Worm (Caenorhabditis elegans) whole organism, L4 larva: ENCODE results near the gene F09E5.11.

Experiments
- F10B5.3 ChIP-seq: sonication (generic microtip); optimal IDR thresholded peaks from 2 replicates; lab custom pipeline; 2016; ENCODE audit warnings: mild to moderate bottlenecking, missing genetic modification characterization, missing compliant biosample characterization
- F49E8.2 ChIP-seq: sonication (generic microtip); optimal IDR thresholded peaks from 2 replicates; lab custom pipeline; 2016; ENCODE audit warnings: missing compliant biosample characterization, mild to moderate bottlenecking, missing genetic modification characterization, borderline replicate concordance
- R02D3.7 ChIP-seq: fragments of 150-350 bp; sonication (generic microtip); optimal IDR thresholded peaks from 3 replicates; lab custom pipeline; 2014; ENCODE audit warnings: missing biosample characterization, missing genetic modification characterization
- Y48G9A.11 ChIP-seq: fragments of 200-800 bp; sonication (Bioruptor generic); IDR thresholded peaks from 2 replicates; pipeline ENCODE4 v1.3.6; 2022; ENCODE audit warnings: missing genetic modification reagents, missing genetic modification characterization, missing compliant biosample characterization
- aha-1 ChIP-seq: fragments of 150-350 bp; peaks from one replicate; lab custom pipeline; 2014; ENCODE audit warnings: missing biosample characterization, missing genetic modification characterization
- ceh-20 ChIP-seq: fragments of 200-800 bp; sonication (Bioruptor generic); IDR thresholded peaks from 2 replicates; pipeline ENCODE4 v1.3.6; 2022; ENCODE audit warnings: missing genetic modification reagents, missing genetic modification characterization, missing compliant biosample characterization
- ceh-44 ChIP-seq: fragments of 200-800 bp; sonication (Bioruptor generic); IDR thresholded peaks from 2 replicates; pipeline ENCODE4 v1.3.6; 2022; ENCODE audit warnings: missing genetic modification reagents, missing genetic modification characterization, missing compliant biosample characterization
- daf-16 ChIP-seq, 3 experiments: sonication (generic microtip); optimal IDR thresholded peaks; 2 replicates each; lab custom pipeline; 2016 to 2017; ENCODE audit warnings: missing genetic modification characterization in 3 of 3, missing genetic modification reagents in 3 of 3, mild to moderate bottlenecking in 2 of 3, missing compliant biosample characterization in 2 of 3, missing biosample characterization in 1 of 3, moderate library complexity in 1 of 3
- dmd-9 ChIP-seq: fragments of 200-800 bp; sonication (Bioruptor generic); IDR thresholded peaks from 2 replicates; pipeline ENCODE4 v1.3.6; 2022; ENCODE audit warnings: missing genetic modification reagents, missing genetic modification characterization, missing compliant biosample characterization
- duxl-1 ChIP-seq: sonication (generic microtip); optimal IDR thresholded peaks from 2 replicates; lab custom pipeline; 2016; ENCODE audit warnings: mild to moderate bottlenecking, missing genetic modification characterization, moderate library complexity, missing compliant biosample characterization; ENCODE audit not compliant: poor library complexity
- egl-27 ChIP-seq: sonication (generic microtip); optimal IDR thresholded peaks from 3 replicates; lab custom pipeline; 2017; ENCODE audit warnings: missing biosample characterization, missing genetic modification reagents, missing genetic modification characterization
- egl-43 ChIP-seq: fragments of 200-800 bp; sonication (Bioruptor generic); IDR thresholded peaks from 2 replicates; pipeline ENCODE4 v1.3.6; 2022; ENCODE audit warnings: missing genetic modification reagents, missing genetic modification characterization, missing compliant biosample characterization
- fos-1 ChIP-seq: fragments of 150-350 bp; optimal IDR thresholded peaks from 2 replicates; lab custom pipeline; 2014; ENCODE audit warnings: missing biosample characterization, missing genetic modification characterization
- hlh-11 ChIP-seq: fragments of 200-800 bp; sonication (Bioruptor generic); optimal IDR thresholded peaks from 2 replicates; lab custom pipeline; 2018; ENCODE audit warnings: mild to moderate bottlenecking, missing genetic modification characterization, missing compliant biosample characterization
- hmg-1.1 ChIP-seq: fragments of 200-800 bp; sonication (Bioruptor generic); IDR thresholded peaks from 2 replicates; pipeline ENCODE4 v1.3.6; 2022; ENCODE audit warnings: missing genetic modification reagents, missing genetic modification characterization, missing compliant biosample characterization
- jun-1 ChIP-seq: fragments of 150-350 bp; optimal IDR thresholded peaks from 2 replicates; lab custom pipeline; 2014; ENCODE audit warnings: missing biosample characterization, missing genetic modification reagents, missing genetic modification characterization
- lin-38 ChIP-seq: fragments of 200-800 bp; sonication (Bioruptor generic); IDR thresholded peaks from 2 replicates; pipeline ENCODE4 v1.3.6; 2022; ENCODE audit warnings: missing genetic modification reagents, missing genetic modification characterization, missing compliant biosample characterization
- lsy-2 ChIP-seq, 2 experiments: fragments of 150-350 bp in 1 of 2; sonication (generic microtip) in 1 of 2; optimal IDR thresholded peaks; 2 replicates each; lab custom pipeline; 2014 to 2017; ENCODE audit warnings: missing biosample characterization in 2 of 2, missing genetic modification characterization in 2 of 2
- mes-2 ChIP-seq: sonication (generic microtip); optimal IDR thresholded peaks from 2 replicates; lab custom pipeline; 2016; ENCODE audit warnings: missing genotype, mild to moderate bottlenecking, missing genetic modification characterization, missing compliant biosample characterization; ENCODE audit not compliant: poor library complexity, severe bottlenecking
- nhr-10 ChIP-seq: fragments of 150-350 bp; optimal IDR thresholded peaks from 2 replicates; lab custom pipeline; 2014; ENCODE audit warnings: missing biosample characterization, missing genetic modification characterization
- nhr-11 ChIP-seq: fragments of 150-350 bp; optimal IDR thresholded peaks from 2 replicates; lab custom pipeline; 2014; ENCODE audit warnings: missing biosample characterization, missing genetic modification characterization
- nhr-25 ChIP-seq: sonication (generic microtip); optimal IDR thresholded peaks from 2 replicates; lab custom pipeline; 2017; ENCODE audit warnings: missing genetic modification characterization, mild to moderate bottlenecking, missing compliant biosample characterization, antibody characterized with exemption, moderate library complexity, borderline replicate concordance; ENCODE audit not compliant: insufficient read depth
- nhr-48 ChIP-seq: sonication (generic microtip); optimal IDR thresholded peaks from 2 replicates; lab custom pipeline; 2016; ENCODE audit warnings: mild to moderate bottlenecking, missing genetic modification characterization, missing compliant biosample characterization
- nhr-6 ChIP-seq: fragments of 150-350 bp; optimal IDR thresholded peaks from 2 replicates; lab custom pipeline; 2014; ENCODE audit warnings: missing biosample characterization, missing genetic modification characterization
- nhr-77 ChIP-seq: fragments of 150-350 bp; optimal IDR thresholded peaks from 2 replicates; lab custom pipeline; 2014; ENCODE audit warnings: missing biosample characterization, missing genetic modification characterization
- php-3 ChIP-seq: fragments of 200-800 bp; sonication (Bioruptor generic); IDR thresholded peaks from 2 replicates; pipeline ENCODE4 v1.3.6; 2022; ENCODE audit warnings: missing genetic modification reagents, missing genetic modification characterization, missing compliant biosample characterization
- sdz-12 ChIP-seq: fragments of 200-800 bp; sonication (Bioruptor generic); optimal IDR thresholded peaks from 2 replicates; lab custom pipeline; 2018; ENCODE audit warnings: mild to moderate bottlenecking, missing genetic modification characterization, missing compliant biosample characterization
- skn-1 ChIP-seq: fragments of 150-350 bp; optimal IDR thresholded peaks from 2 replicates; lab custom pipeline; 2014; ENCODE audit warnings: missing biosample characterization, missing genetic modification characterization
- spr-3 ChIP-seq: fragments of 200-800 bp; sonication (Bioruptor generic); optimal IDR thresholded peaks from 2 replicates; lab custom pipeline; 2018; ENCODE audit warnings: mild to moderate bottlenecking, missing genetic modification characterization, missing compliant biosample characterization
- tag-97 ChIP-seq: fragments of 200-800 bp; sonication (Bioruptor generic); IDR thresholded peaks from 2 replicates; pipeline ENCODE4 v1.3.6; 2022; ENCODE audit warnings: missing genetic modification characterization, missing compliant biosample characterization
- unc-130 ChIP-seq: sonication (generic microtip); optimal IDR thresholded peaks from 2 replicates; lab custom pipeline; 2016; ENCODE audit warnings: missing genetic modification reagents, missing genetic modification characterization, missing compliant biosample characterization
- unc-62 ChIP-seq, 3 experiments: fragments of 150-350 bp in 1 of 3; sonication (generic microtip); optimal IDR thresholded peaks in 2 of 3; peaks in 1 of 3; 1 replicate in 1 of 3; 2 replicates in 2 of 3; lab custom pipeline; 2014 to 2017; ENCODE audit warnings: missing biosample characterization in 3 of 3, missing genetic modification characterization in 3 of 3, missing genetic modification reagents in 3 of 3, missing genotype in 1 of 3
- zfp-2 ChIP-seq: sonication (generic microtip); optimal IDR thresholded peaks from 2 replicates; lab custom pipeline; 2016; ENCODE audit warnings: mild to moderate bottlenecking, missing genetic modification characterization, missing compliant biosample characterization
- zip-2 ChIP-seq: fragments of 150-350 bp; optimal IDR thresholded peaks from 2 replicates; lab custom pipeline; 2014; ENCODE audit warnings: missing biosample characterization, missing genetic modification characterization

Gene F09E5.11

ce11 chrII:5378239-5378521, 20.2 kb upstream of the F09E5.11 start (continued):
- TF ChIP-seq ceh-20 (GFP tag; lab: Robert Waterston, UW) (no peak), hlh-11 (tag; lab: Kevin White, UChicago) (peak; percentile 1), php-3 (no peak), aha-1 (no peak), egl-43 (GFP tag; lab: Robert Waterston, UW) (no peak), R02D3.7 (tag; lab: Kevin White, UChicago) (no peak), sdz-12 (GFP tag; lab: Kevin White, UChicago) (no peak), nhr-10 (tag; lab: Kevin White, UChicago) (no peak), unc-62 (GFP tag; optimal IDR thresholded peaks at IDR 0.05 in 1 of 2; lab: Kevin White, UChicago) (peak in 1 of 2 experiments; percentile 49), unc-62 (tag; optimal IDR thresholded peaks at IDR 0.05; lab: Kevin White, UChicago) (no peak), nhr-11 (tag; lab: Kevin White, UChicago) (no peak)

- TF ChIP-seq jun-1 (tag; lab: Kevin White, UChicago) (no peak), daf-16 (GFP tag; optimal IDR thresholded peaks at IDR 0.05; lab: Kevin White, UChicago) (no peak), daf-16 (tag; optimal IDR thresholded peaks at IDR 0.05; lab: Kevin White, UChicago) (peak; percentile 32), lsy-2 (tag; optimal IDR thresholded peaks at IDR 0.05; lab: Kevin White, UChicago) (peak in 1 of 2 experiments; percentile 45), duxl-1 (no peak), spr-3 (no peak), nhr-48 (tag; lab: Kevin White, UChicago) (no peak), lin-38 (GFP tag; lab: Robert Waterston, UW) (peak; percentile 58; the same call in 1 of the 2 replicates), hmg-1.1 (GFP tag; lab: Robert Waterston, UW) (0 out of 2 replicates have a peak, but pooled peaks have one; percentile 30), F49E8.2 (tag; lab: Kevin White, UChicago) (peak; percentile 18), nhr-25 (tag; lab: Kevin White, UChicago) (no peak), fos-1 (tag; lab: Kevin White, UChicago) (no peak), F10B5.3 (tag; lab: Kevin White, UChicago) (no peak), ceh-44 (no peak), egl-27 (no peak), unc-130 (GFP tag; lab: Kevin White, UChicago) (peak; percentile 56), unc-62 (GFP tag; optimal IDR thresholded peaks at IDR 0.05 in 1 of 2; lab: Kevin White, UChicago) (peak in 1 of 2 experiments; percentile 98), unc-62 (tag; optimal IDR thresholded peaks at IDR 0.05; lab: Kevin White, UChicago) (no peak), skn-1 (no peak), mes-2 (tag; lab: Kevin White, UChicago) (no peak), Y48G9A.11 (GFP tag; lab: Robert Waterston, UW) (peak; percentile 58; the same call in 1 of the 2 replicates), aha-1 (peak; percentile 22)
These were observed 19.7 kb upstream of the F09E5.11 start, which contains the start of gene prdx-2 for ce11 chrII:5377467-5378238. TSS of gene prdx-2 (plus strand) at chrII:5378195.

- TF ChIP-seq zip-2 (tag; lab: Kevin White, UChicago) = no peak
- TF ChIP-seq unc-62 (GFP tag; optimal IDR thresholded peaks at IDR 0.05 in 1 of 2; lab: Kevin White, UChicago) = no peak
- TF ChIP-seq unc-62 (tag; optimal IDR thresholded peaks at IDR 0.05; lab: Kevin White, UChicago) = no peak
- TF ChIP-seq daf-16 (GFP tag; optimal IDR thresholded peaks at IDR 0.05; lab: Kevin White, UChicago) = no peak
- TF ChIP-seq daf-16 (tag; optimal IDR thresholded peaks at IDR 0.05; lab: Kevin White, UChicago) = no peak
- no peak for TF ChIP-seq nhr-77 (tag; lab: Kevin White, UChicago)
- TF ChIP-seq dmd-9 (GFP tag; lab: Robert Waterston, UW) = no peak
- TF ChIP-seq nhr-10 (tag; lab: Kevin White, UChicago) = no peak
- no peak for TF ChIP-seq zfp-2 (tag; lab: Kevin White, UChicago)
- no peak for TF ChIP-seq nhr-6 (tag; lab: Kevin White, UChicago)
- no peak for TF ChIP-seq tag-97
- TF ChIP-seq sdz-12 (GFP tag; lab: Kevin White, UChicago) = no peak
These were observed 17.0 kb upstream of the F09E5.11 start, which contains the start of gene algn-2 for ce11 chrII:5374967-5375366. TSS of gene algn-2 (plus strand) at chrII:5375267.
